Worm (Caenorhabditis elegans) whole organism, L1 larva: Measurements from ENCODE around the gene prx-1.

Source experiments
- C04F5.9 ChIP-seq: sonication (generic microtip); optimal IDR thresholded peaks from 2 replicates; lab custom pipeline; 2016; ENCODE audit warnings: missing genetic modification characterization, missing compliant biosample characterization
- C16A3.4 ChIP-seq: fragments of 150-350 bp; optimal IDR thresholded peaks from 2 replicates; lab custom pipeline; 2014; ENCODE audit warnings: missing biosample characterization, missing genetic modification characterization
- C34B4.2 ChIP-seq: sonication (generic microtip); optimal IDR thresholded peaks from 2 replicates; lab custom pipeline; 2017; ENCODE audit warnings: mild to moderate bottlenecking, missing genetic modification characterization, missing compliant biosample characterization
- aly-2 ChIP-seq: fragments of 150-350 bp; optimal IDR thresholded peaks from 2 replicates; lab custom pipeline; 2014; ENCODE audit warnings: missing biosample characterization, missing genetic modification characterization
- ceh-63 ChIP-seq: fragments of 200-800 bp; sonication (Bioruptor generic); optimal IDR thresholded peaks from 2 replicates; lab custom pipeline; 2018; ENCODE audit warnings: mild to moderate bottlenecking, missing genetic modification characterization, missing compliant biosample characterization
- ceh-8 ChIP-seq: fragments of 200-800 bp; sonication (Bioruptor generic); optimal IDR thresholded peaks from 2 replicates; lab custom pipeline; 2018; ENCODE audit warnings: mild to moderate bottlenecking, missing genetic modification characterization, moderate library complexity, missing compliant biosample characterization
- ces-1 ChIP-seq: fragments of 150-350 bp; optimal IDR thresholded peaks from 2 replicates; lab custom pipeline; 2014; ENCODE audit warnings: missing biosample characterization, missing genetic modification reagents, missing genetic modification characterization
- dpl-1 ChIP-seq, 3 experiments: fragments of 150-350 bp in 2 of 3; sonication (generic microtip) in 1 of 3; optimal IDR thresholded peaks; 2 replicates each; lab custom pipeline; 2014 to 2017; ENCODE audit warnings: missing biosample characterization in 3 of 3, missing genetic modification characterization in 3 of 3, missing genetic modification reagents in 3 of 3
- dsc-1 ChIP-seq: sonication (generic microtip); optimal IDR thresholded peaks from 2 replicates; lab custom pipeline; 2016; ENCODE audit warnings: mild to moderate bottlenecking, missing genetic modification characterization, missing compliant biosample characterization
- efl-1 ChIP-seq, 4 experiments: fragments of 150-350 bp; optimal IDR thresholded peaks in 3 of 4; peaks in 1 of 4; 1 replicate in 1 of 4; 2 replicates in 3 of 4; lab custom pipeline; 2014; ENCODE audit warnings: missing biosample characterization in 2 of 4, missing genetic modification characterization in 2 of 4, missing genetic modification reagents in 2 of 4
- elt-3 ChIP-seq, 6 experiments: fragments of 150-350 bp in 1 of 6; sonication (generic microtip); optimal IDR thresholded peaks; 2 replicates each; lab custom pipeline; 2017 to 2018; ENCODE audit warnings: missing biosample characterization in 6 of 6, missing genetic modification characterization in 6 of 6, inconsistent platforms in 1 of 6
- ets-5 ChIP-seq: fragments of 200-800 bp; sonication (Bioruptor generic); IDR thresholded peaks from 2 replicates; pipeline ENCODE4 v1.3.6; 2022; ENCODE audit warnings: missing genetic modification characterization, missing compliant biosample characterization
- fkh-10 ChIP-seq: sonication (generic microtip); optimal IDR thresholded peaks from 2 replicates; lab custom pipeline; 2017; ENCODE audit warnings: missing biosample characterization, missing genetic modification reagents, missing genetic modification characterization
- fkh-8 ChIP-seq: sonication (generic microtip); optimal IDR thresholded peaks from 2 replicates; lab custom pipeline; 2016; ENCODE audit warnings: mild to moderate bottlenecking, missing genetic modification characterization, missing compliant biosample characterization
- fos-1 ChIP-seq: fragments of 150-350 bp; optimal IDR thresholded peaks from 2 replicates; lab custom pipeline; 2014; ENCODE audit warnings: missing biosample characterization, missing genetic modification characterization
- isw-1 ChIP-seq: fragments of 200-800 bp; sonication (Bioruptor generic); IDR thresholded peaks from 2 replicates; pipeline ENCODE4 v1.3.6; 2022; ENCODE audit warnings: missing genetic modification characterization, missing compliant biosample characterization
- lin-14 ChIP-seq: fragments of 200-800 bp; sonication (Bioruptor generic); optimal IDR thresholded peaks from 2 replicates; lab custom pipeline; 2018; ENCODE audit warnings: mild to moderate bottlenecking, missing genetic modification characterization, moderate library complexity, missing compliant biosample characterization
- lin-35 ChIP-seq, 2 experiments: fragments of 150-350 bp; optimal IDR thresholded peaks; 2 replicates each; lab custom pipeline; 2014; ENCODE audit warnings: missing biosample characterization in 2 of 2, missing genetic modification characterization in 2 of 2, missing genetic modification reagents in 2 of 2
- lir-3 ChIP-seq: sonication (generic microtip); optimal IDR thresholded peaks from 2 replicates; lab custom pipeline; 2016; ENCODE audit warnings: mild to moderate bottlenecking, missing genetic modification characterization, moderate library complexity, missing compliant biosample characterization; ENCODE audit not compliant: poor library complexity
- lsy-2 ChIP-seq, 2 experiments: fragments of 150-350 bp; optimal IDR thresholded peaks; 2 replicates each; lab custom pipeline; 2014; ENCODE audit warnings: missing biosample characterization in 2 of 2, missing genetic modification characterization in 2 of 2
- mep-1 ChIP-seq: fragments of 150-350 bp; optimal IDR thresholded peaks from 2 replicates; lab custom pipeline; 2014; ENCODE audit warnings: missing biosample characterization, missing genetic modification characterization
- nhr-12 ChIP-seq: sonication (generic microtip); optimal IDR thresholded peaks from 2 replicates; lab custom pipeline; 2017; ENCODE audit warnings: missing biosample characterization, missing genetic modification characterization
- nhr-237 ChIP-seq: fragments of 150-350 bp; optimal IDR thresholded peaks from 2 replicates; lab custom pipeline; 2014; ENCODE audit warnings: missing biosample characterization, missing genetic modification characterization
- nhr-47 ChIP-seq: sonication (generic microtip); optimal IDR thresholded peaks from 2 replicates; lab custom pipeline; 2016; ENCODE audit warnings: mild to moderate bottlenecking, missing genetic modification characterization, moderate library complexity, missing compliant biosample characterization
- nhr-71 ChIP-seq: sonication (generic microtip); optimal IDR thresholded peaks from 2 replicates; lab custom pipeline; 2016; ENCODE audit warnings: mild to moderate bottlenecking, missing genetic modification characterization, moderate library complexity, missing compliant biosample characterization
- nhr-77 ChIP-seq: fragments of 150-350 bp; optimal IDR thresholded peaks from 2 replicates; lab custom pipeline; 2014; ENCODE audit warnings: missing biosample characterization, missing genetic modification characterization
- nhr-90 ChIP-seq: sonication (generic microtip); optimal IDR thresholded peaks from 2 replicates; lab custom pipeline; 2016; ENCODE audit warnings: mild to moderate bottlenecking, missing genetic modification characterization, missing compliant biosample characterization; ENCODE audit not compliant: poor library complexity
- pax-3 ChIP-seq: fragments of 200-800 bp; sonication (Bioruptor generic); optimal IDR thresholded peaks from 2 replicates; lab custom pipeline; 2018; ENCODE audit warnings: mild to moderate bottlenecking, missing genetic modification characterization, moderate library complexity, missing compliant biosample characterization
- pqm-1 ChIP-seq: sonication (generic microtip); optimal IDR thresholded peaks from 3 replicates; lab custom pipeline; 2017; ENCODE audit warnings: missing biosample characterization, missing genetic modification characterization
- rnt-1 ChIP-seq: sonication (generic microtip); optimal IDR thresholded peaks from 2 replicates; lab custom pipeline; 2016; ENCODE audit warnings: mild to moderate bottlenecking, missing genetic modification characterization, moderate library complexity, missing compliant biosample characterization
- sup-37 ChIP-seq: fragments of 200-800 bp; sonication (Bioruptor generic); optimal IDR thresholded peaks from 2 replicates; lab custom pipeline; 2018; ENCODE audit warnings: mild to moderate bottlenecking, missing genetic modification characterization, missing compliant biosample characterization
- swsn-7 ChIP-seq: sonication (generic microtip); optimal IDR thresholded peaks from 2 replicates; lab custom pipeline; 2016; ENCODE audit warnings: missing genetic modification characterization, missing compliant biosample characterization
- tlp-1 ChIP-seq: fragments of 150-350 bp; optimal IDR thresholded peaks from 2 replicates; lab custom pipeline; 2014; ENCODE audit warnings: missing biosample characterization, missing genetic modification characterization
- unc-130 ChIP-seq: fragments of 150-350 bp; optimal IDR thresholded peaks from 2 replicates; lab custom pipeline; 2017; ENCODE audit warnings: missing biosample characterization, missing genetic modification characterization, inconsistent platforms
- unc-30 ChIP-seq: sonication (generic microtip); optimal IDR thresholded peaks from 2 replicates; lab custom pipeline; 2017; ENCODE audit warnings: missing biosample characterization, missing genetic modification characterization
- unc-62 ChIP-seq: fragments of 150-350 bp; optimal IDR thresholded peaks from 2 replicates; lab custom pipeline; 2014; ENCODE audit warnings: missing biosample characterization, missing genetic modification reagents, missing genetic modification characterization
- unc-86 ChIP-seq: sonication (generic microtip); optimal IDR thresholded peaks from 2 replicates; lab custom pipeline; 2016; ENCODE audit warnings: missing genetic modification characterization, missing compliant biosample characterization
- unc-98 ChIP-seq: fragments of 200-800 bp; sonication (Bioruptor generic); IDR thresholded peaks from 2 replicates; pipeline ENCODE4 v1.3.6; 2022; ENCODE audit warnings: missing genetic modification characterization, missing compliant biosample characterization
- xbp-1 ChIP-seq: sonication (generic microtip); optimal IDR thresholded peaks from 2 replicates; lab custom pipeline; 2016; ENCODE audit warnings: missing genetic modification characterization, missing compliant biosample characterization
- ztf-4 ChIP-seq: fragments of 150-350 bp; optimal IDR thresholded peaks from 2 replicates; lab custom pipeline; 2014; ENCODE audit warnings: missing biosample characterization, missing genetic modification characterization

Gene prx-1

ce11 chrX:14355034-14355433 is 41.3 kb downstream of the prx-1 start:
- TF ChIP-seq xbp-1 (tag; lab: Kevin White, UChicago) (no peak), isw-1 (GFP tag; lab: Robert Waterston, UW) (no peak), rnt-1 (tag; lab: Kevin White, UChicago) (no peak), lir-3 (no peak), nhr-237 (tag; lab: Kevin White, UChicago) (no peak), sup-37 (GFP tag; lab: Kevin White, UChicago) (no peak), aly-2 (tag; lab: Kevin White, UChicago) (no peak)

ce11 chrX:14356683-14357287 is 43.1 kb downstream of the prx-1 start:
- TF ChIP-seq nhr-71 (tag; lab: Kevin White, UChicago) (peak; percentile 60), ces-1 (GFP tag; lab: Kevin White, UChicago) (peak; percentile 98), dpl-1 (GFP tag; optimal IDR thresholded peaks at IDR 0.05; lab: Kevin White, UChicago) (no peak), swsn-7 (peak; percentile 28), nhr-47 (tag; lab: Kevin White, UChicago) (peak; percentile 50), ceh-8 (peak; percentile 47), unc-98 (no peak), lsy-2 (tag; optimal IDR thresholded peaks at IDR 0.05; lab: Kevin White, UChicago) (peak; percentile 9 to 15), fkh-10 (GFP tag; lab: Kevin White, UChicago) (peak; percentile 98), lin-14 (peak; percentile 91)

ce11 chrX:14359571-14359970 is 45.8 kb downstream of the prx-1 start:
- TF ChIP-seq dpl-1 (GFP tag; optimal IDR thresholded peaks at IDR 0.05; lab: Kevin White, UChicago) (no peak), fkh-10 (GFP tag; lab: Kevin White, UChicago) (peak; percentile 47), lin-14 (peak; percentile 39), unc-130 (tag; lab: Kevin White, UChicago) (no peak), nhr-47 (tag; lab: Kevin White, UChicago) (no peak)

ce11 chrX:14366081-14366480 is 52.4 kb downstream of the prx-1 start:
- TF ChIP-seq unc-86 (tag; lab: Kevin White, UChicago) (no peak), tlp-1 (tag; lab: Kevin White, UChicago) (no peak), unc-30 (tag; lab: Kevin White, UChicago) (no peak), nhr-77 (tag; lab: Kevin White, UChicago) (no peak), pqm-1 (tag; lab: Kevin White, UChicago) (no peak), C04F5.9 (tag; lab: Kevin White, UChicago) (no peak), ceh-8 (no peak), nhr-12 (tag; lab: Kevin White, UChicago) (no peak), unc-62 (GFP tag; lab: Kevin White, UChicago) (no peak), C16A3.4 (tag; lab: Kevin White, UChicago) (no peak), dsc-1 (no peak), elt-3 (tag; optimal IDR thresholded peaks at IDR 0.05; lab: Kevin White, UChicago) (no peak)

- no peak for TF ChIP-seq nhr-71 (tag; lab: Kevin White, UChicago)
- no peak for TF ChIP-seq C04F5.9 (tag; lab: Kevin White, UChicago)
- TF ChIP-seq nhr-12 (tag; lab: Kevin White, UChicago) = no peak
- TF ChIP-seq ets-5 (GFP tag; lab: Robert Waterston, UW) = no peak
- TF ChIP-seq rnt-1 (tag; lab: Kevin White, UChicago) = no peak
- TF ChIP-seq lin-35 (GFP tag; optimal IDR thresholded peaks at IDR 0.05; lab: Kevin White, UChicago) = no peak
- TF ChIP-seq lin-14 = no peak
- TF ChIP-seq mep-1 = no peak
- no peak for TF ChIP-seq ztf-4
- TF ChIP-seq fkh-8 (tag; lab: Kevin White, UChicago) = no peak
- TF ChIP-seq xbp-1 (tag; lab: Kevin White, UChicago) = no peak
- TF ChIP-seq efl-1 (optimal IDR thresholded peaks at IDR 0.05; lab: Kevin White, UChicago) = no peak
- TF ChIP-seq efl-1 (GFP tag; optimal IDR thresholded peaks at IDR 0.05 in 1 of 2; lab: Kevin White, UChicago) = no peak
- TF ChIP-seq nhr-90 (tag; lab: Kevin White, UChicago) = no peak
- TF ChIP-seq pax-3 (tag; lab: Kevin White, UChicago) = no peak
- TF ChIP-seq ceh-63 (GFP tag; lab: Kevin White, UChicago) = no peak
- no peak for TF ChIP-seq elt-3 (tag; optimal IDR thresholded peaks at IDR 0.05; lab: Kevin White, UChicago)
- TF ChIP-seq fos-1 (tag; lab: Kevin White, UChicago) = no peak
- TF ChIP-seq C34B4.2 (tag; lab: Kevin White, UChicago) = no peak
- no peak for TF ChIP-seq swsn-7
- TF ChIP-seq, all 84 proteins: peak for 0
Measured at ce11 chrX:14370314-14370713, 56.6 kb downstream of the prx-1 start, which contains the start of gene irk-3. irk-3 (minus strand) TSS chrX:14370414.
